Worm (Caenorhabditis elegans): Measurements from ENCODE around the gene egl-27.

ce11 chrII:6876957-6877356 is 42.1 kb downstream of the egl-27 start, which contains the start of gene slc-36.5:
- TF ChIP-seq ama-1 (optimal IDR thresholded peaks at IDR 0.05) = no peak
- TF ChIP-seq ets-7 (tag; optimal IDR thresholded peaks at IDR 0.05) = no peak
- TF ChIP-seq tbx-37 (GFP tag; conservative IDR thresholded peaks at IDR 0.05) = no peak
- no peak for TF ChIP-seq flt-1 (GFP tag; IDR thresholded peaks at IDR 0.05)
